Worm (Caenorhabditis elegans): Measurements from ENCODE around the gene clec-124.
"Not testable (repeated sequence)": the region's sequence is repeated elsewhere in the genome, so short reads cannot be mapped to it uniquely, and the experiment has no call there.

Gene clec-124

ce11 chrII:3249406-3249805, at the start of gene clec-124:
Gene clec-124, plus strand, starts transcription at chrII:3249706.
- TF ChIP-seq mls-2 (tag; optimal IDR thresholded peaks at IDR 0.05) (no peak), snpc-4 (tag; optimal IDR thresholded peaks at IDR 0.05) (no peak), elt-3 (tag; optimal IDR thresholded peaks at IDR 0.05) (no peak), mep-1 (tag; optimal IDR thresholded peaks at IDR 0.05) (no peak), sem-2 (GFP tag; optimal IDR thresholded peaks at IDR 0.05) (no peak), nhr-76 (tag; optimal IDR thresholded peaks at IDR 0.05) (no peak), unc-120 (tag; optimal IDR thresholded peaks at IDR 0.05; ENCODE audit: poor library complexity, severe bottlenecking) (no peak), nhr-28 (tag; optimal IDR thresholded peaks at IDR 0.05) (no peak), blmp-1 (tag; optimal IDR thresholded peaks at IDR 0.05) (no peak), sptf-1 (tag; optimal IDR thresholded peaks at IDR 0.05) (no peak), pha-4 (tag; optimal IDR thresholded peaks at IDR 0.05) (no peak), M03D4.4 (tag; optimal IDR thresholded peaks at IDR 0.05) (no peak), nhr-237 (tag; optimal IDR thresholded peaks at IDR 0.05) (no peak), nhr-12 (tag; optimal IDR thresholded peaks at IDR 0.05) (no peak), lin-32 (GFP tag; optimal IDR thresholded peaks at IDR 0.05) (no peak), unc-62 (GFP tag; optimal IDR thresholded peaks at IDR 0.05) (no peak), elt-1 (tag; optimal IDR thresholded peaks at IDR 0.05; ENCODE audit: borderline replicate concordance, insufficient read depth) (no peak), unc-39 (tag; optimal IDR thresholded peaks at IDR 0.05) (no peak), tbx-8 (GFP tag; optimal IDR thresholded peaks at IDR 0.05) (no peak), ham-2 (GFP tag; optimal IDR thresholded peaks at IDR 0.05) (no peak)

ce11 chrII:3201242-3201641, 48.3 kb upstream of the clec-124 start, which contains the start of gene sri-48:
Gene sri-48, minus strand, starts transcription at chrII:3201342.
- TF ChIP-seq blmp-1, sptf-1, ztf-11 (tag; optimal IDR thresholded peaks at IDR 0.05): not testable (repeated sequence)

- TF ChIP-seq M03D4.4 (tag; optimal IDR thresholded peaks at IDR 0.05) = no peak
- no peak for TF ChIP-seq nhr-12 (tag; optimal IDR thresholded peaks at IDR 0.05)
- no peak for TF ChIP-seq drap-1 (GFP tag; optimal IDR thresholded peaks at IDR 0.05)
These were observed 47.0 kb upstream of the clec-124 start, which contains the start of gene sri-53 for ce11 chrII:3202519-3202918. Gene sri-53, minus strand, starts transcription at chrII:3202619.

- no peak for TF ChIP-seq sem-2 (GFP tag; optimal IDR thresholded peaks at IDR 0.05)
- no peak for TF ChIP-seq nhr-76 (tag; optimal IDR thresholded peaks at IDR 0.05)
These were observed 46.1 kb upstream of the clec-124 start, which contains the start of gene sri-50 for ce11 chrII:3203415-3203814. Gene sri-50, plus strand, starts transcription at chrII:3203715.

- TF ChIP-seq lin-13 (tag; optimal IDR thresholded peaks at IDR 0.05) (no peak), ztf-11 (tag; optimal IDR thresholded peaks at IDR 0.05) (no peak), nhr-76 (tag; optimal IDR thresholded peaks at IDR 0.05) (no peak), bed-3 (GFP tag; optimal IDR thresholded peaks at IDR 0.05) (no peak), mls-2 (tag; optimal IDR thresholded peaks at IDR 0.05) (no peak), unc-62 (GFP tag; optimal IDR thresholded peaks at IDR 0.05) (no peak), nhr-12 (tag; optimal IDR thresholded peaks at IDR 0.05) (no peak), mab-5 (tag; optimal IDR thresholded peaks at IDR 0.05) (no peak), pha-4 (tag; optimal IDR thresholded peaks at IDR 0.05) (no peak), drap-1 (GFP tag; optimal IDR thresholded peaks at IDR 0.05) (no peak), hlh-1 (tag; optimal IDR thresholded peaks at IDR 0.05) (no peak), ham-2 (GFP tag; optimal IDR thresholded peaks at IDR 0.05) (no peak), sptf-1 (tag; optimal IDR thresholded peaks at IDR 0.05) (no peak), lsy-2 (tag; optimal IDR thresholded peaks at IDR 0.05) (no peak)
These were observed 43.0 kb upstream of the clec-124 start, which contains the start of the genes ZC239.20 and ZC239.21 for ce11 chrII:3206423-3206989. Gene ZC239.20, minus strand, starts transcription at chrII:3206523. Gene ZC239.21, plus strand, starts transcription at chrII:3206939.

- no peak for TF ChIP-seq lin-13 (tag; optimal IDR thresholded peaks at IDR 0.05)
- no peak for TF ChIP-seq nhr-237 (tag; optimal IDR thresholded peaks at IDR 0.05)
These were observed 40.8 kb upstream of the clec-124 start, which contains the start of gene sdz-35 for ce11 chrII:3208679-3209078. Gene sdz-35, minus strand, starts transcription at chrII:3208779.

ce11 chrII:3209251-3209650, 40.3 kb upstream of the clec-124 start, which contains the start of gene ZC239.6:
Gene ZC239.6, plus strand, starts transcription at chrII:3209631.
- TF ChIP-seq nhr-28 (tag; optimal IDR thresholded peaks at IDR 0.05) = no peak
- TF ChIP-seq blmp-1 (tag; optimal IDR thresholded peaks at IDR 0.05) = no peak
- no peak for TF ChIP-seq pha-4 (tag; optimal IDR thresholded peaks at IDR 0.05)
- no peak for TF ChIP-seq bed-3 (GFP tag; optimal IDR thresholded peaks at IDR 0.05)
- TF ChIP-seq snpc-4 (tag; optimal IDR thresholded peaks at IDR 0.05) = no peak
- no peak for TF ChIP-seq zip-8 (tag; optimal IDR thresholded peaks at IDR 0.05)
- no peak for TF ChIP-seq hlh-1 (tag; optimal IDR thresholded peaks at IDR 0.05)

All from whole organism, mixed stage, embryonic.